Fruit fly (Drosophila melanogaster) whole organism, embryonic: ENCODE results near the gene nudC.
A peak's percentile ranks its signal among the peaks of the same experiment; 100 is the strongest.

Experiments used
- CG10431 ChIP-seq: fragments of 200-800 bp; sonication (Bioruptor generic); optimal IDR thresholded peaks from 3 replicates; lab custom pipeline; 2018; ENCODE audit warnings: missing biosample characterization, mild to moderate bottlenecking, missing genetic modification characterization
- CG11247 ChIP-seq: fragments of 200-800 bp; sonication (Bioruptor generic); IDR thresholded peaks from 2 replicates; pipeline ENCODE4 v1.3.6; 2022; ENCODE audit warnings: missing biosample characterization, missing genetic modification characterization
- CG11723 ChIP-seq: fragments of 200-800 bp; sonication (Bioruptor generic); optimal IDR thresholded peaks from 2 replicates; lab custom pipeline; 2017; ENCODE audit warnings: missing biosample characterization, mild to moderate bottlenecking, missing genetic modification characterization
- CG12391 ChIP-seq: fragments of 200-800 bp; sonication (Bioruptor generic); optimal IDR thresholded peaks from 3 replicates; lab custom pipeline; 2018; ENCODE audit warnings: missing biosample characterization, mild to moderate bottlenecking, missing genetic modification characterization, moderate library complexity
- CG13287 ChIP-seq: fragments of 200-800 bp; sonication (Bioruptor generic); IDR thresholded peaks from 2 replicates; pipeline ENCODE4 v1.3.6; 2022; ENCODE audit warnings: missing biosample characterization, missing genetic modification characterization; ENCODE audit not compliant: partially characterized antibody
- CG14667 ChIP-seq: fragments of 200-800 bp; sonication (Bioruptor generic); IDR thresholded peaks from 2 replicates; pipeline ENCODE4 v1.3.6; 2022; ENCODE audit warnings: missing biosample characterization, missing genetic modification characterization
- CG17328 ChIP-seq: fragments of 200-800 bp; sonication (Bioruptor generic); IDR thresholded peaks from 2 replicates; pipeline ENCODE4 v1.3.6; 2022; ENCODE audit warnings: missing biosample characterization, missing genetic modification characterization
- CG17802 ChIP-seq: fragments of 200-800 bp; sonication (Bioruptor generic); optimal IDR thresholded peaks from 2 replicates; lab custom pipeline; 2018; ENCODE audit warnings: missing biosample characterization, mild to moderate bottlenecking, missing genetic modification characterization, moderate library complexity
- CG2120 ChIP-seq: fragments of 200-800 bp; sonication (Bioruptor generic); optimal IDR thresholded peaks from 3 replicates; lab custom pipeline; 2016; ENCODE audit warnings: missing biosample characterization, missing genetic modification characterization
- CG30020 ChIP-seq: fragments of 200-800 bp; optimal IDR thresholded peaks from 2 replicates; lab custom pipeline; 2019; ENCODE audit warnings: missing biosample characterization, mild to moderate bottlenecking, missing genetic modification characterization, moderate library complexity
- CG31441 ChIP-seq: fragments of 200-800 bp; sonication (Bioruptor generic); IDR thresholded peaks from 2 replicates; pipeline ENCODE4 v1.3.6; 2022; ENCODE audit warnings: missing biosample characterization, missing genetic modification characterization
- CG34422 ChIP-seq: fragments of 200-800 bp; sonication (Bioruptor generic); IDR thresholded peaks from 3 replicates; pipeline ENCODE4 v1.3.6; 2022; ENCODE audit warnings: missing biosample characterization, missing genetic modification characterization
- CG3995 ChIP-seq: fragments of 200-800 bp; sonication (Bioruptor generic); optimal IDR thresholded peaks from 3 replicates; lab custom pipeline; 2016; ENCODE audit warnings: missing biosample characterization, missing genetic modification characterization
- CG5245 ChIP-seq: fragments of 200-800 bp; sonication (Bioruptor generic); optimal IDR thresholded peaks from 3 replicates; lab custom pipeline; 2016; ENCODE audit warnings: missing biosample characterization, missing genetic modification characterization
- CG6683 ChIP-seq: fragments of 200-800 bp; sonication (Bioruptor generic); optimal IDR thresholded peaks from 2 replicates; lab custom pipeline; 2017; ENCODE audit warnings: missing biosample characterization, mild to moderate bottlenecking, missing genetic modification characterization, missing genetic modification reagents
- CG7556 ChIP-seq: fragments of 200-800 bp; sonication (Bioruptor generic); optimal IDR thresholded peaks from 2 replicates; lab custom pipeline; 2017; ENCODE audit warnings: missing biosample characterization, mild to moderate bottlenecking, missing genetic modification characterization
- CG7786 ChIP-seq: fragments of 200-800 bp; sonication (Bioruptor generic); optimal IDR thresholded peaks from 2 replicates; lab custom pipeline; 2016; ENCODE audit warnings: missing biosample characterization, missing genetic modification characterization
- CG7987 ChIP-seq: fragments of 200-800 bp; sonication (Bioruptor generic); optimal IDR thresholded peaks from 2 replicates; lab custom pipeline; 2018; ENCODE audit warnings: missing biosample characterization, mild to moderate bottlenecking, missing genetic modification characterization, moderate library complexity
- CG8089 ChIP-seq: fragments of 200-800 bp; sonication (Bioruptor generic); optimal IDR thresholded peaks from 3 replicates; lab custom pipeline; 2016; ENCODE audit warnings: missing biosample characterization, missing genetic modification characterization
- CG8290 ChIP-seq, 3 experiments: fragments of 200-800 bp; sonication (Bioruptor generic); optimal IDR thresholded peaks; 2 replicates each; lab custom pipeline; 2016 to 2019; ENCODE audit warnings: missing biosample characterization in 3 of 3, missing genetic modification characterization in 3 of 3, mild to moderate bottlenecking in 2 of 3, moderate library complexity in 1 of 3
- CG8359 ChIP-seq: fragments of 200-800 bp; sonication (Bioruptor generic); optimal IDR thresholded peaks from 2 replicates; lab custom pipeline; 2017; ENCODE audit warnings: missing biosample characterization, mild to moderate bottlenecking, missing genetic modification characterization, borderline replicate concordance
- CG9797 ChIP-seq: fragments of 200-800 bp; sonication (Bioruptor generic); optimal IDR thresholded peaks from 3 replicates; lab custom pipeline; 2018; ENCODE audit warnings: missing biosample characterization, mild to moderate bottlenecking, missing genetic modification characterization
- Dek ChIP-seq: fragments of 200-800 bp; sonication (Bioruptor generic); optimal IDR thresholded peaks from 3 replicates; lab custom pipeline; 2019; ENCODE audit warnings: missing biosample characterization, mild to moderate bottlenecking, missing genetic modification characterization, moderate library complexity
- Dll ChIP-seq: fragments of 200-800 bp; sonication (Bioruptor generic); IDR thresholded peaks from 4 replicates; pipeline ENCODE4 v1.3.6; 2022; ENCODE audit warnings: missing biosample characterization, missing genetic modification characterization; ENCODE audit not compliant: partially characterized antibody
- Drgx ChIP-seq: fragments of 200-800 bp; sonication (Bioruptor generic); IDR thresholded peaks from 2 replicates; pipeline ENCODE4 v1.3.6; 2022; ENCODE audit warnings: missing biosample characterization, missing genetic modification characterization
- E2f1 ChIP-seq: fragments of 200-800 bp; sonication (Bioruptor generic); IDR thresholded peaks from 2 replicates; pipeline ENCODE4 v1.3.6; 2022; ENCODE audit warnings: missing biosample characterization, missing genetic modification characterization
- ERR ChIP-seq: fragments of 200-800 bp; sonication (Bioruptor generic); optimal IDR thresholded peaks from 2 replicates; lab custom pipeline; 2016; ENCODE audit warnings: missing biosample characterization, missing genetic modification characterization
- Gug ChIP-seq: fragments of 200-800 bp; sonication (Bioruptor generic); IDR thresholded peaks from 4 replicates; pipeline ENCODE4 v1.3.6; 2022; ENCODE audit warnings: missing biosample characterization, missing genetic modification characterization
- Jarid2 ChIP-seq: fragments of 200-800 bp; sonication (Bioruptor generic); optimal IDR thresholded peaks from 3 replicates; lab custom pipeline; 2017; ENCODE audit warnings: mild to moderate bottlenecking, missing biosample characterization, missing genetic modification reagents, missing genetic modification characterization
- Lim3 ChIP-seq: fragments of 200-800 bp; sonication (Bioruptor generic); IDR thresholded peaks from 2 replicates; pipeline ENCODE4 v1.3.6; 2022; ENCODE audit warnings: missing biosample characterization, missing genetic modification characterization
- NFAT ChIP-seq: fragments of 200-800 bp; sonication (Bioruptor generic); IDR thresholded peaks from 2 replicates; pipeline ENCODE4 v1.3.6; 2022; ENCODE audit warnings: missing biosample characterization, missing genetic modification characterization
- Nf-YB ChIP-seq: fragments of 200-800 bp; sonication (Bioruptor generic); optimal IDR thresholded peaks from 3 replicates; lab custom pipeline; 2019; ENCODE audit warnings: missing biosample characterization, mild to moderate bottlenecking, missing genetic modification characterization, moderate library complexity
- Rfx ChIP-seq: fragments of 200-800 bp; sonication (Bioruptor generic); IDR thresholded peaks from 2 replicates; pipeline ENCODE4 v1.3.6; 2022; ENCODE audit warnings: missing biosample characterization, missing genetic modification characterization
- Rx ChIP-seq: fragments of 200-800 bp; sonication (Bioruptor generic); IDR thresholded peaks from 2 replicates; pipeline ENCODE4 v1.3.6; 2022; ENCODE audit warnings: missing biosample characterization, missing genetic modification characterization
- Sry-δ ChIP-seq: fragments of 200-800 bp; sonication (Bioruptor generic); optimal IDR thresholded peaks from 2 replicates; lab custom pipeline; 2016; ENCODE audit warnings: missing biosample characterization, missing genetic modification characterization
- Vsx1 ChIP-seq: fragments of 200-800 bp; sonication (Bioruptor generic); optimal IDR thresholded peaks from 2 replicates; lab custom pipeline; 2017; ENCODE audit warnings: missing biosample characterization, mild to moderate bottlenecking, missing genetic modification characterization, missing genetic modification reagents
- Xbp1 ChIP-seq: fragments of 200-800 bp; sonication (Bioruptor generic); optimal IDR thresholded peaks from 3 replicates; lab custom pipeline; 2016; ENCODE audit warnings: missing biosample characterization, mild to moderate bottlenecking, missing genetic modification characterization
- YL-1 ChIP-seq: fragments of 200-800 bp; sonication (Bioruptor generic); optimal IDR thresholded peaks from 3 replicates; lab custom pipeline; 2017; ENCODE audit warnings: missing biosample characterization, mild to moderate bottlenecking, missing genetic modification characterization
- bab2 ChIP-seq: fragments of 200-800 bp; sonication (Bioruptor generic); optimal IDR thresholded peaks from 2 replicates; lab custom pipeline; 2016; ENCODE audit warnings: missing biosample characterization, missing genetic modification characterization
- bigmax ChIP-seq: fragments of 200-800 bp; sonication (Bioruptor generic); optimal IDR thresholded peaks from 2 replicates; lab custom pipeline; 2018; ENCODE audit warnings: missing biosample characterization, mild to moderate bottlenecking, missing genetic modification characterization
- br ChIP-seq: fragments of >200 bp; optimal IDR thresholded peaks from 2 replicates; lab custom pipeline; 2017
- chm ChIP-seq: fragments of 200-800 bp; sonication (Bioruptor generic); IDR thresholded peaks from 2 replicates; pipeline ENCODE4 v1.3.6; 2022; ENCODE audit warnings: missing biosample characterization, missing genetic modification characterization
- da ChIP-seq: fragments of 200-800 bp; sonication (Bioruptor generic); optimal IDR thresholded peaks from 2 replicates; lab custom pipeline; 2016; ENCODE audit warnings: missing biosample characterization, missing genetic modification characterization
- dm ChIP-seq: fragments of 200-800 bp; sonication (Bioruptor generic); optimal IDR thresholded peaks from 3 replicates; lab custom pipeline; 2016; ENCODE audit warnings: missing biosample characterization, missing genetic modification characterization
- ind ChIP-seq: fragments of 200-800 bp; sonication (Bioruptor generic); optimal IDR thresholded peaks from 3 replicates; lab custom pipeline; 2016; ENCODE audit warnings: missing biosample characterization, missing genetic modification characterization
- klu ChIP-seq: fragments of 200-800 bp; sonication (Bioruptor generic); IDR thresholded peaks from 2 replicates; pipeline ENCODE4 v1.3.6; 2022; ENCODE audit warnings: missing biosample characterization, missing genetic modification characterization
- mld ChIP-seq: fragments of 200-800 bp; sonication (Bioruptor generic); IDR thresholded peaks from 3 replicates; pipeline ENCODE4 v1.3.6; 2022; ENCODE audit warnings: missing biosample characterization, missing genetic modification characterization; ENCODE audit not compliant: partially characterized antibody
- nom ChIP-seq: fragments of 200-800 bp; sonication (Bioruptor generic); optimal IDR thresholded peaks from 2 replicates; lab custom pipeline; 2017; ENCODE audit warnings: missing biosample characterization, missing genetic modification characterization, mild to moderate bottlenecking, moderate library complexity, missing genetic modification reagents
- run ChIP-seq: fragments of 200-800 bp; sonication (Bioruptor generic); optimal IDR thresholded peaks from 3 replicates; lab custom pipeline; 2018; ENCODE audit warnings: missing biosample characterization, mild to moderate bottlenecking, missing genetic modification characterization
- sim ChIP-seq: fragments of 200-800 bp; sonication (Bioruptor generic); IDR thresholded peaks from 2 replicates; pipeline ENCODE4 v1.3.6; 2022; ENCODE audit warnings: missing biosample characterization, missing genetic modification characterization
- stc ChIP-seq: fragments of 200-800 bp; sonication (Bioruptor generic); IDR thresholded peaks from 2 replicates; pipeline ENCODE4 v1.3.6; 2022; ENCODE audit warnings: missing biosample characterization, missing genetic modification characterization
- twi ChIP-seq: fragments of 200-800 bp; optimal IDR thresholded peaks from 2 replicates; lab custom pipeline; 2019; ENCODE audit warnings: missing biosample characterization, mild to moderate bottlenecking, missing genetic modification characterization, moderate library complexity

Gene nudC

DNA sequence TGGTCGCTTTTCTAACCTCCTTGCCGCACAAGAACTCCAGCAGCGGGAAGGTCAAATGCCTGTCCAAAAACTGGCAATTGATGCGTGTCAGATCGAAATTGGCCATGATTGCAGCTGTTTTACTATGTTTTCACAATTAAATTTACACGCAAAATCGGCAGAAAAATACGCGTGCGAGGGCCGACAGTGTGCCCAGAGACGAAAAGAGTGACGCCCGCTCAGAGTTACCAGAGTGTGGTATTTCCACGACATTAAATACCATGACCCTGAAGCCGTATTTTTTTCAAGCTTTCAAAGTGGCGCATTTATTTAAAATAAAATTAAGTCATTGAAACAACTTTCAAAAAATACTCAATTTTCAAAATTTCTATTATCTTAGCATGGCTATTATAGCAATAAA, 18.1 kb upstream of the nudC start, which contains the start of gene eIF3e (continued):
- TF ChIP-seq da (GFP tag; lab: Kevin White, UChicago) (no peak), YL-1 (GFP tag; lab: Kevin White, UChicago) (peak; percentile 27), bab2 (GFP tag; lab: Kevin White, UChicago) (no peak), CG17802 (no peak), CG11247 (no peak), Drgx (GFP tag; lab: Robert Waterston, UW) (no peak), Lim3 (GFP tag; lab: Robert Waterston, UW) (no peak), CG12391 (tag; lab: Kevin White, UChicago) (peak; percentile 2), CG8359 (GFP tag; lab: Kevin White, UChicago) (no peak), sim (GFP tag; lab: Robert Waterston, UW) (no peak), CG3995 (GFP tag; lab: Kevin White, UChicago) (no peak), twi (tag; lab: Kevin White, UChicago) (no peak), klu (GFP tag; lab: Robert Waterston, UW) (no peak), CG30020 (tag; lab: Kevin White, UChicago) (no peak), CG31441 (GFP tag; lab: Robert Waterston, UW) (no peak), CG7786 (no peak), ind (GFP tag; lab: Kevin White, UChicago) (no peak), CG8089 (GFP tag; lab: Kevin White, UChicago) (no peak), mld (GFP tag; lab: Robert Waterston, UW) (no peak), E2f1 (GFP tag; lab: Robert Waterston, UW) (no peak), Sry-δ (GFP tag; lab: Kevin White, UChicago) (peak; percentile 9), dm (GFP tag; lab: Kevin White, UChicago) (peak; percentile 57), CG9797 (GFP tag; lab: Kevin White, UChicago) (peak; percentile 78), CG13287 (peak; percentile 46; the same call in 1 of the 2 replicates), nom (GFP tag; lab: Kevin White, UChicago) (no peak), CG8290 (GFP tag; optimal IDR thresholded peaks at IDR 0.05; lab: Kevin White, UChicago) (no peak), CG8290 (tag; optimal IDR thresholded peaks at IDR 0.05; lab: Kevin White, UChicago) (no peak), CG6683 (GFP tag; lab: Kevin White, UChicago) (no peak), CG34422 (GFP tag; lab: Robert Waterston, UW) (no peak), bigmax (peak; percentile 86), NFAT (GFP tag; lab: Robert Waterston, UW) (no peak), Xbp1 (GFP tag; lab: Kevin White, UChicago) (no peak), CG7987 (GFP tag; lab: Kevin White, UChicago) (no peak), Rx (GFP tag; lab: Robert Waterston, UW) (no peak), Rfx (GFP tag; lab: Robert Waterston, UW) (peak; percentile 43; the same call in 1 of the 2 replicates), chm (GFP tag; lab: Robert Waterston, UW) (no peak), CG10431 (GFP tag; lab: Kevin White, UChicago) (no peak), CG2120 (GFP tag; lab: Kevin White, UChicago) (no peak), br (lab: Kevin White, UChicago) (no peak), Dll (GFP tag; lab: Robert Waterston, UW) (peak; percentile 54; the same call in 1 of the 4 replicates), CG14667 (GFP tag; lab: Robert Waterston, UW) (no peak), Gug (GFP tag; lab: Robert Waterston, UW) (no peak), CG7556 (GFP tag; lab: Kevin White, UChicago) (no peak), Jarid2 (GFP tag; lab: Kevin White, UChicago) (no peak), ERR (GFP tag; lab: Kevin White, UChicago) (no peak), CG5245 (GFP tag; lab: Kevin White, UChicago) (no peak), Dek (tag; lab: Kevin White, UChicago) (no peak), Vsx1 (GFP tag; lab: Kevin White, UChicago) (no peak), CG17328 (no peak), run (tag; lab: Kevin White, UChicago) (no peak), stc (GFP tag; lab: Robert Waterston, UW) (no peak), Nf-YB (GFP tag; lab: Kevin White, UChicago) (no peak), CG11723 (GFP tag; lab: Kevin White, UChicago) (no peak)
